Worm (Caenorhabditis elegans): ENCODE data around the gene ptr-18.

- TF ChIP-seq hmg-4 (GFP tag; optimal IDR thresholded peaks at IDR 0.05) (no peak), ceh-13 (GFP tag; optimal IDR thresholded peaks at IDR 0.05) (no peak), scrt-1 (GFP tag; IDR thresholded peaks at IDR 0.05) (no peak)
Measured at ce11 chrII:12994009-12994788, 28.9 kb downstream of the ptr-18 start.

All from whole organism, early embryonic.